Fruit fly (Drosophila melanogaster): Measurements from ENCODE around the gene Pdp1.
A peak's percentile ranks its signal among the peaks of the same experiment; 100 is the strongest.

Pdp1 gene

dm6 chr3L:7882105-7882504, 14.9 kb upstream of the Pdp1 start:
- no peak for TF ChIP-seq CG17801 (GFP tag; optimal IDR thresholded peaks at IDR 0.05; ENCODE audit: partially characterized antibody)

- no peak for TF ChIP-seq CG17801 (GFP tag; optimal IDR thresholded peaks at IDR 0.05; ENCODE audit: partially characterized antibody)
Observed at dm6 chr3L:7881127-7881526, 14.0 kb upstream of the Pdp1 start.

DNA sequence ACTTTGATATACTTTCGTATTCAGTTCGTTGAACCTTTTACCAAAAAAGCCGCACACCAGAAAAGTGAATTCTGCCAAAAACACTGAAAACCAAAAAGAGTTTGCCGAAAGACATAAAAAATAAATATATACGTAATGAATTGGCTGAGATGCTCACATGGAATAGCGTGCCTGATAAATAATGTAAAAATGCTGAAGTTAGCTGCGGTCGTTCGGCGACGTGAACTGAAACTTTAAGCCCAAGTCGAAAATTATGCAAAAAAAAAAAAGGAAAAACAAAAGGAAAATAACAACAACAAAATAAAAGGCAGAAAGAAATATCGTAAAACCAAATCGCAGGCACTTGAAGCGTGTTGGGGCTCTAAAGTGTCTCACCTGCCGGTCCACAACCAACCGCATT, 12.4 kb upstream of the Pdp1 start:
- no peak for TF ChIP-seq CG17801 (GFP tag; optimal IDR thresholded peaks at IDR 0.05; ENCODE audit: partially characterized antibody)

DNA sequence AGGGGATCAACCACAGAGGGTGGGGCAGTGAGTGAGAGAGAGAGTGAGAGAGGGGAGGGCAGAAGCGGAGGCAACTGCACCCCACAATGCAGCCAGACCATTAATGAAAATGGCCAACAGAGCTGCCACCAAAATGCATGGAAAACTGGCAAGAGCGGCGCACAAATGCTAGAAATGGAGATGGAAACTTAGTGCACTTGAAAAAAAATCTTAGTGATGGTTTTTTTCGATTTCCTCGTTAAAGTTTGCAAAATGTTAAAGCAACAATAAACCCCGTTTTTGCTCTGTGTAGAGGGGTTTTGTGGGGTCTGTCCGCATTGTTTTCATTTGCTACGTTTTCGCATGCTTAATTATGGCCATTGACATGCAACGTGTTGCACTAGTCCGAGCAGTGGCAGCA, 10.3 kb upstream of the Pdp1 start:
- no peak for TF ChIP-seq CG17801 (GFP tag; optimal IDR thresholded peaks at IDR 0.05; ENCODE audit: partially characterized antibody)

DNA sequence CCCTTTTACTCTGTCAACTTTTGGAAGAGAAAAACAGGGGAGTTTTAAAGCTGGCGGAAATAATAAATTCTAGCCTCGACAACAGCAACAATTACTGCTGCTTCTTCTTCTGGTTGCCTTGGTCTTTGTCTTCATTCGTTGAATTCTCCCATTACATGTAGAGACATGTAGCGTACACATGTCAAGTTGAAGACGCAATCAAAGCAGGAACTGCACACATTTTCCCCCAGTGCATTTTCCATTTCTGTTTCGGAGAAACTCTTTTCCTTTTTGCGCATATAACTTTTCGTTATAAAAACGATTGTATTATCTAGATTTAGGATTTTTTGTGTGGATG, 9.2 kb upstream of the Pdp1 start:
- no peak for TF ChIP-seq CG17801 (GFP tag; optimal IDR thresholded peaks at IDR 0.05; ENCODE audit: partially characterized antibody)

dm6 chr3L:7875606-7876366, 8.6 kb upstream of the Pdp1 start:
- no peak for TF ChIP-seq CG17801 (GFP tag; optimal IDR thresholded peaks at IDR 0.05; ENCODE audit: partially characterized antibody)

DNA sequence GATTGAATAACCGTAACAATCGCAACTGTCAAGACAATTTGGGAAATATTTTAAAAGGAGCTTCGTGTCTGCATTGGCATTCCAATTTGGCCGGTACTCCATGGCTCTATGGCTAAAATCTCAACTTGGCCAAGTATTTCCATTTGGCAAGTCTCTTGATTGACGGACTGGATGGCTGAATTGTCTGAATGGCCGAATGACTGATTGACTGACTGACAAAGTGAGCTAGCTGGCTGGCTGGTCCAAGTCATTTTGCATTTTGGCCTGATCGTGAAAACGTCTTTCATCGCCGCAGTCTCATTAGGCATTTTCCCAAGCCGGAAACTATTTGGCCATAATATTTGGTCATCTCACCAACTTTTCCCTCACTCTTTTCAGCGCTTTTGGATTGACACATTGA, 7.3 kb upstream of the Pdp1 start:
- no peak for TF ChIP-seq CG17801 (GFP tag; optimal IDR thresholded peaks at IDR 0.05; ENCODE audit: partially characterized antibody)

DNA sequence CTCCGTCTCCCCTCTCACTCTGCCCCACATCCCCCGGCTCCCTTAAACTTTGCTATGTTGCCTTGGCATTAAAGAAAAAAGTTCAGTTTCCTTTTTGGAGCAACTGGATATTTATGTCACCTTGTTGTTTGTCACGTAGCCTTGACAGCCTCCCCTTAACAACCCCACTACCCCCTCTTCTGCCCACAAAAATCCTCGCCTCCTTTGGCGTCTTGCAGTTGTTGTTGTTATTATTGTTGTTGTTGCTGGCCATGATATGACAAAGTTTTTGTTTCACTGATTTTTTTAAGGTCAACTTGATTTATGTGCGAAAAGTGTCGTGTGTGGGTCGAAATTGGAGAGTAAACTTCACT, 3.2 kb upstream of the Pdp1 start:
- no peak for TF ChIP-seq CG17801 (GFP tag; optimal IDR thresholded peaks at IDR 0.05; ENCODE audit: partially characterized antibody)

DNA sequence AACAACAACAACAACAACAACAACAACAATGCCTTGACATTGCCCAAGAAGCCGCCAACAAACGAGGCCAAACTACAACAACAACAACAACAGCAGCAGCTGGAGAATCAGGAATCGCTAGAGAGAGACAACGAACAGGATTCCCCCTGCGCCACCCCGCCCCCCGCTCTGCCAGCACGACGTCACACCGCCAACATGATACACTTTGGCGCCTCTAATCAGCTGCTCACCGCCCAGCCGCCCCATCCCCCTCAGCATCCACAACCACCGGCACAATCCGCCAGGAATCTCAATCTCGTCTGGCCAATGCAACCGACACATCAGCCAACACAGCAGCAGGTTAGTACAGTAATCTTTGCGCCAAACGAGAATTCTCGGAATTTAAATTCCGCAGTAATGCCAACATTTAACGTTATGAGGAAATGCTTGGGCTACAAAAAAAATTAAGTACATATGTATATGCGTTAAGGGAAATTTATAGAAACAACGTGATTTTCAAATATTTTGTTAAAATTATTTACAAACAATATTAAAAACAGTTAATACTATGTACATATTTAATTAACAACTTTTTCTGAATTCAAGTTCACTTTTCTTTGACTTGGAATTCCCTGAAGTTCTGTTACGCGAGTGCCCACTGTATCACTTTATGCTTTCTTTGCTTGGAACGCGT, 2.7 kb upstream of the Pdp1 start:
- TF ChIP-seq CG17801 (GFP tag; optimal IDR thresholded peaks at IDR 0.05; ENCODE audit: partially characterized antibody), result peak; percentile 37

DNA sequence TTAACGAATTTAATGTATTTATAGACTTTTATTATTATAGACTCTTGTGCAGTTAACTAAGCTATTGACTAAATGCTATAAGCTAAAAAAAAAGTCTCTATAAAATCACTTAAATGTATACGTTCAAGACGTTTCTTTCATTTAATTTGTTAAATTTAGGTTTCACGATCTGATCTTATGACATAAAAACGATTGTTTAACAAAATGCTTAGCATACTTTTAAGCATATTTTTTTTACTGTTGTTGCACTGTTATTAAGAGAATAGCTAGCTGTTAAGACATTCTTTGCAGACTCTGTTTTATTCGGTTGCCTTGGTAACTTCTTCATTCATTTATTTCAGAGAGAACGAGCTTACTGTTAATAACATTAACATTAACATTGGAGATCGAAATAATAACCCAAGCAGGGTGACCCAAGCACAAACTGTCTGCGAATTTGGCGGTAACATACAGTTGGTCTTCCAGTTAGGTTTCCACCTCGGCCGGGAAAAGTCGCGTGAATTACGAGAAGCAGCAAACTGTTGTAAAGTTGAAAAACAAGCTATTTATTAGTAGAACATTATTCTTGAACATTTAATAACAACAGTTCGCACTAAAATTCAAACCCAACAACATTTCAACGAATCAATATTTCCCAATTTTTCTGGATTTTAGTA, 1.5 kb upstream of the Pdp1 start, which contains the start of gene CG32365:
CG32365 (plus strand) TSS at position 462 of the 656 bp plus-strand sequence.
- TF ChIP-seq CG17801 (GFP tag; optimal IDR thresholded peaks at IDR 0.05; ENCODE audit: partially characterized antibody), result peak; percentile 64

dm6 chr3L:7866558-7866957, 611 bp downstream of the Pdp1 start:
- TF ChIP-seq CG17801 (GFP tag; optimal IDR thresholded peaks at IDR 0.05; ENCODE audit: partially characterized antibody), result no peak

dm6 chr3L:7865747-7866387, 1.3 kb downstream of the Pdp1 start:
- no peak for TF ChIP-seq CG17801 (GFP tag; optimal IDR thresholded peaks at IDR 0.05; ENCODE audit: partially characterized antibody)

- no peak for TF ChIP-seq CG17801 (GFP tag; optimal IDR thresholded peaks at IDR 0.05; ENCODE audit: partially characterized antibody)
Observed at dm6 chr3L:7865094-7865746, 1.9 kb downstream of the Pdp1 start.

- TF ChIP-seq CG17801 (GFP tag; optimal IDR thresholded peaks at IDR 0.05; ENCODE audit: partially characterized antibody), result peak; percentile 94
Observed at dm6 chr3L:7863766-7864305, 3.3 kb downstream of the Pdp1 start.

- no peak for TF ChIP-seq CG17801 (GFP tag; optimal IDR thresholded peaks at IDR 0.05; ENCODE audit: partially characterized antibody)
Observed at dm6 chr3L:7863267-7863765, 3.9 kb downstream of the Pdp1 start.
